Fruit fly (Drosophila melanogaster) whole organism, embryonic: ENCODE data around the gene CG13117.

Source experiments
- Aef1 ChIP-seq: fragments of 200-800 bp; sonication (Bioruptor generic); IDR thresholded peaks from 3 replicates; pipeline ENCODE4 v1.3.6; 2022; ENCODE audit warnings: missing biosample characterization, missing genetic modification characterization
- Asciz ChIP-seq: fragments of 200-800 bp; sonication (Bioruptor generic); optimal IDR thresholded peaks from 2 replicates; lab custom pipeline; 2017; ENCODE audit warnings: missing biosample characterization, mild to moderate bottlenecking, missing genetic modification characterization, missing genetic modification reagents
- Atf3 ChIP-seq: fragments of 200-800 bp; sonication (Bioruptor generic); optimal IDR thresholded peaks from 3 replicates; lab custom pipeline; 2016; ENCODE audit warnings: missing biosample characterization, missing genetic modification characterization
- BEAF-32 ChIP-seq: fragments of 200-800 bp; sonication (Bioruptor generic); optimal IDR thresholded peaks from 3 replicates; lab custom pipeline; 2017; ENCODE audit warnings: missing biosample characterization, missing genetic modification characterization, mild to moderate bottlenecking, moderate library complexity, missing genetic modification reagents
- CG10959 ChIP-seq: fragments of 200-800 bp; sonication (Bioruptor generic); IDR thresholded peaks from 2 replicates; pipeline ENCODE4 v1.3.6; 2022; ENCODE audit warnings: missing biosample characterization, missing genetic modification characterization
- CG10979 ChIP-seq: fragments of 200-800 bp; sonication (Bioruptor generic); optimal IDR thresholded peaks from 2 replicates; lab custom pipeline; 2018; ENCODE audit warnings: missing biosample characterization, mild to moderate bottlenecking, missing genetic modification characterization, moderate library complexity
- CG11504 ChIP-seq: fragments of 200-800 bp; sonication (Bioruptor generic); optimal IDR thresholded peaks from 3 replicates; lab custom pipeline; 2019; ENCODE audit warnings: missing biosample characterization, mild to moderate bottlenecking, missing genetic modification characterization, moderate library complexity
- CG11723 ChIP-seq: fragments of 200-800 bp; sonication (Bioruptor generic); optimal IDR thresholded peaks from 2 replicates; lab custom pipeline; 2017; ENCODE audit warnings: missing biosample characterization, mild to moderate bottlenecking, missing genetic modification characterization
- CG1233 ChIP-seq: fragments of 200-800 bp; sonication (Bioruptor generic); optimal IDR thresholded peaks from 4 replicates; lab custom pipeline; 2018; ENCODE audit warnings: missing biosample characterization, mild to moderate bottlenecking, missing genetic modification characterization
- CG17359 ChIP-seq: fragments of 200-800 bp; sonication (Bioruptor generic); optimal IDR thresholded peaks from 3 replicates; lab custom pipeline; 2018; ENCODE audit warnings: missing biosample characterization, mild to moderate bottlenecking, missing genetic modification characterization, moderate library complexity
- CG17612 ChIP-seq: fragments of 200-800 bp; sonication (Bioruptor generic); IDR thresholded peaks from 2 replicates; pipeline ENCODE4 v1.3.6; 2022; ENCODE audit warnings: missing biosample characterization, missing genetic modification characterization
- CG18262 ChIP-seq: fragments of 200-800 bp; optimal IDR thresholded peaks from 3 replicates; lab custom pipeline; 2019; ENCODE audit warnings: missing biosample characterization, mild to moderate bottlenecking, missing genetic modification characterization, moderate library complexity
- CG2875 ChIP-seq: fragments of 200-800 bp; sonication (Bioruptor generic); optimal IDR thresholded peaks from 2 replicates; lab custom pipeline; 2017; ENCODE audit warnings: missing biosample characterization, mild to moderate bottlenecking, missing genetic modification characterization, missing genetic modification reagents
- CG3065 ChIP-seq: fragments of 200-800 bp; sonication (Bioruptor generic); optimal IDR thresholded peaks from 2 replicates; lab custom pipeline; 2016; ENCODE audit warnings: missing biosample characterization, missing genetic modification characterization
- CG32532 ChIP-seq: fragments of 200-800 bp; sonication (Bioruptor generic); IDR thresholded peaks from 2 replicates; pipeline ENCODE4 v1.3.6; 2022; ENCODE audit warnings: missing biosample characterization, missing genetic modification characterization
- CG3281 ChIP-seq: fragments of 200-800 bp; sonication (Bioruptor generic); optimal IDR thresholded peaks from 3 replicates; lab custom pipeline; 2017; ENCODE audit warnings: missing biosample characterization, mild to moderate bottlenecking, missing genetic modification characterization
- CG3838 ChIP-seq: fragments of 200-800 bp; sonication (Bioruptor generic); optimal IDR thresholded peaks from 3 replicates; lab custom pipeline; 2016; ENCODE audit warnings: missing biosample characterization, missing genetic modification characterization
- CG4328 ChIP-seq: fragments of 200-800 bp; sonication (Bioruptor generic); optimal IDR thresholded peaks from 3 replicates; lab custom pipeline; 2017; ENCODE audit warnings: missing biosample characterization, missing genetic modification reagents, missing genetic modification characterization
- CG43689 ChIP-seq: fragments of 200-800 bp; sonication (Bioruptor generic); IDR thresholded peaks from 2 replicates; pipeline ENCODE4 v1.3.6; 2022; ENCODE audit warnings: missing biosample characterization, missing genetic modification characterization
- CG4404 ChIP-seq: fragments of 200-800 bp; sonication (Bioruptor generic); IDR thresholded peaks from 2 replicates; pipeline ENCODE4 v1.3.6; 2022; ENCODE audit warnings: missing biosample characterization, missing genetic modification characterization
- CG9215 ChIP-seq: fragments of 200-800 bp; sonication (Bioruptor generic); IDR thresholded peaks from 2 replicates; pipeline ENCODE4 v1.3.6; 2022; ENCODE audit warnings: missing biosample characterization, missing genetic modification characterization
- CG9727 ChIP-seq: fragments of 200-800 bp; sonication (Bioruptor generic); optimal IDR thresholded peaks from 3 replicates; lab custom pipeline; 2017; ENCODE audit warnings: missing biosample characterization, mild to moderate bottlenecking, missing genetic modification characterization
- Chrac-16 ChIP-seq: fragments of 200-800 bp; sonication (Bioruptor generic); optimal IDR thresholded peaks from 3 replicates; lab custom pipeline; 2016; ENCODE audit warnings: missing biosample characterization, missing genetic modification characterization
- CoRest ChIP-seq: fragments of 200-800 bp; sonication (Bioruptor generic); optimal IDR thresholded peaks from 3 replicates; lab custom pipeline; 2018; ENCODE audit warnings: missing biosample characterization, mild to moderate bottlenecking, missing genetic modification characterization, moderate library complexity
- Dll ChIP-seq: fragments of 200-800 bp; sonication (Bioruptor generic); IDR thresholded peaks from 4 replicates; pipeline ENCODE4 v1.3.6; 2022; ENCODE audit warnings: missing biosample characterization, missing genetic modification characterization; ENCODE audit not compliant: partially characterized antibody
- E2f1 ChIP-seq: fragments of 200-800 bp; sonication (Bioruptor generic); IDR thresholded peaks from 2 replicates; pipeline ENCODE4 v1.3.6; 2022; ENCODE audit warnings: missing biosample characterization, missing genetic modification characterization
- GATAe ChIP-seq: fragments of 200-800 bp; sonication (Bioruptor generic); conservative IDR thresholded peaks from 2 replicates; pipeline ENCODE4 v1.3.6; 2022; ENCODE audit warnings: missing biosample characterization, missing genetic modification characterization
- Gug ChIP-seq: fragments of 200-800 bp; sonication (Bioruptor generic); IDR thresholded peaks from 4 replicates; pipeline ENCODE4 v1.3.6; 2022; ENCODE audit warnings: missing biosample characterization, missing genetic modification characterization
- HLH4C ChIP-seq: fragments of 200-800 bp; sonication (Bioruptor generic); IDR thresholded peaks from 3 replicates; pipeline ENCODE4 v1.3.6; 2022; ENCODE audit warnings: missing biosample characterization, missing genetic modification characterization; ENCODE audit not compliant: partially characterized antibody
- Hr51 ChIP-seq, 2 experiments: fragments of 200-800 bp; sonication (Bioruptor generic); optimal IDR thresholded peaks; 2 replicates in 1 of 2; 3 replicates in 1 of 2; lab custom pipeline; 2016 to 2018; ENCODE audit warnings: missing biosample characterization in 2 of 2, missing genetic modification characterization in 2 of 2, mild to moderate bottlenecking in 1 of 2, moderate library complexity in 1 of 2
- Lhr ChIP-seq: fragments of 200-800 bp; sonication (Bioruptor generic); optimal IDR thresholded peaks from 3 replicates; lab custom pipeline; 2017; ENCODE audit warnings: mild to moderate bottlenecking, missing biosample characterization, missing genetic modification reagents, missing genetic modification characterization
- Med ChIP-seq: fragments of 200-800 bp; sonication (Bioruptor generic); peaks from one replicate; lab custom pipeline; 2016; ENCODE audit warnings: missing biosample characterization, missing genetic modification characterization, mild to moderate bottlenecking, inconsistent platforms, moderate library complexity
- NfI ChIP-seq: fragments of 200-800 bp; sonication (Bioruptor generic); optimal IDR thresholded peaks from 3 replicates; lab custom pipeline; 2018; ENCODE audit warnings: missing biosample characterization, mild to moderate bottlenecking, missing genetic modification characterization, moderate library complexity
- Sry-δ ChIP-seq: fragments of 200-800 bp; sonication (Bioruptor generic); optimal IDR thresholded peaks from 2 replicates; lab custom pipeline; 2016; ENCODE audit warnings: missing biosample characterization, missing genetic modification characterization
- Ssrp ChIP-seq: fragments of 200-800 bp; sonication (Bioruptor generic); optimal IDR thresholded peaks from 2 replicates; lab custom pipeline; 2018; ENCODE audit warnings: missing biosample characterization, mild to moderate bottlenecking, missing genetic modification characterization, moderate library complexity
- amos ChIP-seq: fragments of 200-800 bp; sonication (Bioruptor generic); IDR thresholded peaks from 2 replicates; pipeline ENCODE4 v1.3.6; 2022; ENCODE audit warnings: missing biosample characterization, missing genetic modification characterization; ENCODE audit not compliant: partially characterized antibody
- dimm ChIP-seq: fragments of 200-800 bp; sonication (Bioruptor generic); IDR thresholded peaks from 2 replicates; pipeline ENCODE4 v1.3.6; 2022; ENCODE audit warnings: missing biosample characterization, missing genetic modification characterization
- dmrt99B ChIP-seq: fragments of 200-800 bp; sonication (Bioruptor generic); optimal IDR thresholded peaks from 2 replicates; lab custom pipeline; 2018; ENCODE audit warnings: missing biosample characterization, mild to moderate bottlenecking, missing genetic modification characterization, moderate library complexity
- dpn ChIP-seq, 2 experiments: fragments of 200-800 bp; sonication (Bioruptor generic); optimal IDR thresholded peaks; 3 replicates each; lab custom pipeline; 2016; ENCODE audit warnings: missing biosample characterization in 2 of 2, missing genetic modification characterization in 2 of 2
- ems ChIP-seq: fragments of 200-800 bp; sonication (Bioruptor generic); optimal IDR thresholded peaks from 3 replicates; lab custom pipeline; 2016; ENCODE audit warnings: missing biosample characterization, missing genetic modification characterization
- exex ChIP-seq: fragments of 200-800 bp; sonication (Bioruptor generic); optimal IDR thresholded peaks from 4 replicates; lab custom pipeline; 2018; ENCODE audit warnings: missing biosample characterization, mild to moderate bottlenecking, missing genetic modification characterization, moderate library complexity
- fu2 ChIP-seq: fragments of 200-800 bp; sonication (Bioruptor generic); optimal IDR thresholded peaks from 2 replicates; lab custom pipeline; 2016; ENCODE audit warnings: missing biosample characterization, missing genetic modification characterization
- gro ChIP-seq: fragments of 200-800 bp; sonication (Bioruptor generic); optimal IDR thresholded peaks from 2 replicates; lab custom pipeline; 2016; ENCODE audit warnings: missing biosample characterization, missing genetic modification characterization
- pho ChIP-seq: fragments of 200-800 bp; sonication (Bioruptor generic); optimal IDR thresholded peaks from 2 replicates; lab custom pipeline; 2016; ENCODE audit warnings: missing biosample characterization, missing genetic modification characterization
- pita ChIP-seq: fragments of 200-800 bp; sonication (Bioruptor generic); optimal IDR thresholded peaks from 2 replicates; lab custom pipeline; 2017; ENCODE audit warnings: missing biosample characterization, mild to moderate bottlenecking, missing genetic modification characterization
- salm ChIP-seq: fragments of 200-800 bp; sonication (Bioruptor generic); optimal IDR thresholded peaks from 2 replicates; lab custom pipeline; 2018; ENCODE audit warnings: missing biosample characterization, mild to moderate bottlenecking, missing genetic modification characterization
- sim ChIP-seq: fragments of 200-800 bp; sonication (Bioruptor generic); IDR thresholded peaks from 2 replicates; pipeline ENCODE4 v1.3.6; 2022; ENCODE audit warnings: missing biosample characterization, missing genetic modification characterization
- stwl ChIP-seq: fragments of 200-800 bp; sonication (Bioruptor generic); optimal IDR thresholded peaks from 3 replicates; lab custom pipeline; 2018; ENCODE audit warnings: missing biosample characterization, mild to moderate bottlenecking, missing genetic modification characterization, moderate library complexity
- yki ChIP-seq: fragments of >200 bp; optimal IDR thresholded peaks from 3 replicates; lab custom pipeline; 2018
- zf30C ChIP-seq: fragments of 200-800 bp; sonication (Bioruptor generic); optimal IDR thresholded peaks from 3 replicates; lab custom pipeline; 2018; ENCODE audit warnings: missing biosample characterization, mild to moderate bottlenecking, missing genetic modification characterization

CG13117 gene

dm6 chr2L:9763212-9763869, 26.9 kb downstream of the CG13117 start, which contains the start of the genes Taf11 and und (continued):
- TF ChIP-seq amos: peak; percentile 72
- peak; percentile 48 for TF ChIP-seq CG9215
- TF ChIP-seq GATAe: no peak
- peak; percentile 45; the same call in 1 of the 3 replicates for TF ChIP-seq HLH4C (GFP tag; lab: Robert Waterston, UW)
- no peak for TF ChIP-seq dimm (GFP tag; lab: Robert Waterston, UW)
- peak; percentile 33; the same call in 1 of the 2 replicates for TF ChIP-seq CG4404 (GFP tag; lab: Robert Waterston, UW)
- TF ChIP-seq Dll (GFP tag; lab: Robert Waterston, UW): peak; percentile 83
- peak; percentile 80 for TF ChIP-seq BEAF-32 (GFP tag; lab: Kevin White, UChicago)
- TF ChIP-seq Asciz (GFP tag; lab: Kevin White, UChicago): no peak
- peak; percentile 49 for TF ChIP-seq zf30C (GFP tag; lab: Kevin White, UChicago)
- no peak for TF ChIP-seq CG18262 (tag; lab: Kevin White, UChicago)
- no peak for TF ChIP-seq CG3065 (GFP tag; lab: Kevin White, UChicago)
- peak; percentile 44 for TF ChIP-seq CG32532
- TF ChIP-seq NfI: peak; percentile 16
- no peak for TF ChIP-seq CG1233 (GFP tag; lab: Kevin White, UChicago)
- TF ChIP-seq CG17359 (tag; lab: Kevin White, UChicago): no peak
- peak; percentile 60 for TF ChIP-seq CG3281
- TF ChIP-seq Gug (GFP tag; lab: Robert Waterston, UW): no peak
- TF ChIP-seq pho: no peak
- TF ChIP-seq stwl (tag; lab: Kevin White, UChicago): peak; percentile 52
- TF ChIP-seq ems (GFP tag; lab: Kevin White, UChicago): no peak
- peak in 1 of 2 experiments; percentile 53 for TF ChIP-seq dpn (GFP tag; optimal IDR thresholded peaks at IDR 0.05; lab: Kevin White, UChicago)
- peak; percentile 9 for TF ChIP-seq exex (tag; lab: Kevin White, UChicago)
- TF ChIP-seq dmrt99B (tag; lab: Kevin White, UChicago): no peak
- no peak for TF ChIP-seq yki (lab: Kevin White, UChicago)
- TF ChIP-seq CG11723 (GFP tag; lab: Kevin White, UChicago): no peak
- TF ChIP-seq Aef1 (GFP tag; lab: Robert Waterston, UW): no peak
- peak; percentile 26 for TF ChIP-seq Ssrp
- TF ChIP-seq CG10979 (tag; lab: Kevin White, UChicago): peak; percentile 29
- TF ChIP-seq Lhr (GFP tag; lab: Kevin White, UChicago): peak; percentile 15
- TF ChIP-seq sim (GFP tag; lab: Robert Waterston, UW): no peak
- TF ChIP-seq Sry-δ: peak; percentile 59
- TF ChIP-seq CG43689: no peak
- peak; percentile 17 for TF ChIP-seq CG4328 (GFP tag; lab: Kevin White, UChicago)
- no peak for TF ChIP-seq Hr51 (GFP tag; optimal IDR thresholded peaks at IDR 0.05; lab: Kevin White, UChicago)
- no peak for TF ChIP-seq Atf3 (GFP tag; lab: Kevin White, UChicago)
- no peak for TF ChIP-seq CG17612 (GFP tag; lab: Robert Waterston, UW)
- no peak for TF ChIP-seq CG10959 (GFP tag; lab: Robert Waterston, UW)
- no peak for TF ChIP-seq E2f1 (GFP tag; lab: Robert Waterston, UW)
- TF ChIP-seq gro (GFP tag; lab: Kevin White, UChicago): no peak
- TF ChIP-seq salm (tag; lab: Kevin White, UChicago): no peak
- TF ChIP-seq Med: peak; percentile 48
- peak; percentile 25 for TF ChIP-seq Chrac-16 (GFP tag; lab: Kevin White, UChicago)
- TF ChIP-seq CG3838 (GFP tag; lab: Kevin White, UChicago): no peak
- TF ChIP-seq fu2 (GFP tag; lab: Kevin White, UChicago): no peak
- TF ChIP-seq CG11504 (tag; lab: Kevin White, UChicago): no peak
- TF ChIP-seq CG9727 (GFP tag; lab: Kevin White, UChicago): peak; percentile 51
- TF ChIP-seq CoRest (tag; lab: Kevin White, UChicago): peak; percentile 65
- no peak for TF ChIP-seq CG2875 (GFP tag; lab: Kevin White, UChicago)
- TF ChIP-seq pita (GFP tag; lab: Kevin White, UChicago): no peak
